Worm (Caenorhabditis elegans) whole organism, L1 larva: ENCODE data around the gene cdr-1.

Experiments used
- ceh-82 ChIP-seq, 3 experiments: fragments of 150-350 bp in 1 of 3; sonication (generic microtip) in 2 of 3; optimal IDR thresholded peaks; 2 replicates each; lab custom pipeline; 2014 to 2017; ENCODE audit warnings: missing biosample characterization in 3 of 3, missing genetic modification characterization in 3 of 3
- efl-3 ChIP-seq: fragments of 200-800 bp; sonication (Bioruptor generic); optimal IDR thresholded peaks from 2 replicates; lab custom pipeline; 2018; ENCODE audit warnings: mild to moderate bottlenecking, missing genetic modification characterization, missing compliant biosample characterization
- nhr-11 ChIP-seq: fragments of 150-350 bp; optimal IDR thresholded peaks from 2 replicates; lab custom pipeline; 2014; ENCODE audit warnings: missing biosample characterization, missing genetic modification characterization
- snpc-4 ChIP-seq: fragments of 150-350 bp; optimal IDR thresholded peaks from 2 replicates; lab custom pipeline; 2014; ENCODE audit warnings: missing biosample characterization, missing genetic modification characterization
- tlp-1 ChIP-seq: fragments of 150-350 bp; optimal IDR thresholded peaks from 2 replicates; lab custom pipeline; 2014; ENCODE audit warnings: missing biosample characterization, missing genetic modification characterization
- unc-62 ChIP-seq: fragments of 150-350 bp; optimal IDR thresholded peaks from 2 replicates; lab custom pipeline; 2014; ENCODE audit warnings: missing biosample characterization, missing genetic modification reagents, missing genetic modification characterization

DNA sequence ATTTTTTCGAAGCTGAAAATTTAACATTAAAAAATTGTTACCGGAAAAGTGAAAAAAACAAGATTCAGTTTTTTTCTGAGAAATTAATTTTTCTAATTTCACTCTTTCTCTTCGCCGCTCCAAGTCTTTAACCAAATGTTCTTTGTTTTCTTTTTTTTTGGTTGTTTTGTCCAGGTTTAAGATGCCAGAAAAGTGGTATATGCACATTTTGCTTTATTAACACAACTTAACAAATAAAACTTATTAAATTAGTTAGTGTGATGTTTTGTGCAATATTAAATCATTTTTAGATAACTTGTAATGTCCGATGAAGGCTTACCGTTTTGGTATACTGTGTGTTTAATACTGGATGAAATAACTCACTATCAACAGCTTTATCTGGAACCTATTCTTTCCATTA lies 22.0 kb downstream of the cdr-1 start, which contains the start of gene srw-53:
- TF ChIP-seq snpc-4 (tag; lab: Kevin White, UChicago) (no peak), efl-3 (no peak), unc-62 (GFP tag; lab: Kevin White, UChicago) (no peak), ceh-82 (tag; optimal IDR thresholded peaks at IDR 0.05; lab: Kevin White, UChicago) (no peak), nhr-11 (tag; lab: Kevin White, UChicago) (no peak), tlp-1 (tag; lab: Kevin White, UChicago) (no peak)
